Worm (Caenorhabditis elegans): ENCODE measurements around the gene R144.3.

DNA sequence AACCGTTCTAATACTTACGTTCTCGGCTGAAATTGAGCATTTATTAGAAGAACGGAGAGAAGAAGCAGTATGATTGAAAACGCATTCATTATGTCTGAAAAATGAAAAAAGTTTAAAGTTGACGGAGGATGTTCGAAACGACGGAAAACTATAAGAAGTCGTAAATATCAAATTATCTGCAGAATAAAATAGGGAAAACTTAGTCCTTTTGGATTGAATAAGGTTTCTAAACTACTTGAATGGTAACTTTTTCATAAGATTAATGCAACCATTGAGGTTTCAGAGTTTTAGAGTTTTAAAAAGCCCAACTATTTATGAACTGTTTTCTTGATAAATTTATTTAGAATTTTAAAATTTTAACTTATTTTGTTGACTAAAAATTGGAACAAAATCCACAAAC, 49.7 kb downstream of the R144.3 start, which contains the start of gene C45G9.12:
- no peak for TF ChIP-seq ceh-16 (tag; optimal IDR thresholded peaks at IDR 0.05)
- no peak for TF ChIP-seq snpc-4 (tag; optimal IDR thresholded peaks at IDR 0.05)
